Fruit fly (Drosophila melanogaster): ENCODE data around the gene KrT95D.

KrT95D gene

DNA sequence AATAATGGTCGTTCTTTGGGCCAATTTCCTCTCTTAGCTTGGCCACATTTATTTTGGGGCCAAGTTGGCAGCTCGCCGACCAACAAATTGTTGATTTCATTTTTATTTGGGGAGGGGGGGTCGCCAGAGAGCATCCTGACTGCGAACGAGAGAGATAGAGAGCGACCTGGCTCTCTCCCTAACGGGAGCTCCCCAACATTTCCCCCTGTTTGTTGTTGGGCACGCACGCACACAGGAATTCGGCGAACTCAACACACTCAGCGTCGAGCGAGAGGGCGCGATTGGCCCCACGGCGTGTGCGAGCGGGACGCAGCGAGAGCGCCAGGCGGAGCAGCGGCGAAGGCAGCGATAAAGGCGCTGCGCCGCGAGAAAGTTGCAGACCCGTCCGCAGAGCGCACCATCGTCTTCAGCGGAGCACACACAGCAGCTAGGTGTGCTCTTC is 68.8 kb downstream of the KrT95D start, which contains the start of gene CG31140 (continued):
- TF ChIP-seq E2f2 (GFP tag; IDR thresholded peaks at IDR 0.05) (0 out of 2 replicates have a peak, but pooled peaks have one; percentile 33), Dbx (GFP tag; IDR thresholded peaks at IDR 0.05) (0 out of 3 replicates have a peak, but pooled peaks have one; percentile 23), CG18599 (GFP tag; optimal IDR thresholded peaks at IDR 0.05) (peak; percentile 49), dan (GFP tag; IDR thresholded peaks at IDR 0.05) (no peak), mirr (GFP tag; optimal IDR thresholded peaks at IDR 0.05) (peak; percentile 38), al (GFP tag; IDR thresholded peaks at IDR 0.05) (no peak), usp (GFP tag; optimal IDR thresholded peaks at IDR 0.05) (no peak), CG8478 (optimal IDR thresholded peaks at IDR 0.05) (peak; percentile 83), crol (GFP tag; IDR thresholded peaks at IDR 0.05) (peak; percentile 65), CG33557 (GFP tag; optimal IDR thresholded peaks at IDR 0.05) (no peak), CG16779 (GFP tag; IDR thresholded peaks at IDR 0.05) (peak; percentile 30; the same call in 1 of the 2 replicates), CG1832 (GFP tag; optimal IDR thresholded peaks at IDR 0.05) (peak; percentile 90), yki (optimal IDR thresholded peaks at IDR 0.05) (peak; percentile 36), CG16813 (GFP tag; IDR thresholded peaks at IDR 0.05; ENCODE audit: partially characterized antibody) (0 out of 3 replicates have a peak, but pooled peaks have one; percentile 21), Xbp1 (GFP tag; optimal IDR thresholded peaks at IDR 0.05) (no peak), Deaf1 (tag; optimal IDR thresholded peaks at IDR 0.05) (peak; percentile 20), CG15011 (GFP tag; optimal IDR thresholded peaks at IDR 0.05) (no peak), chm (GFP tag; IDR thresholded peaks at IDR 0.05) (peak; percentile 61; the same call in 1 of the 2 replicates), bbx (GFP tag; IDR thresholded peaks at IDR 0.05; ENCODE audit: partially characterized antibody) (no peak), gfzf (GFP tag; optimal IDR thresholded peaks at IDR 0.05) (peak; percentile 55), Nf-YC (tag; optimal IDR thresholded peaks at IDR 0.05) (peak; percentile 48), chinmo (GFP tag; IDR thresholded peaks at IDR 0.05; ENCODE audit: partially characterized antibody) (peak; percentile 72; the same call in 1 of the 4 replicates), CG8089 (GFP tag; optimal IDR thresholded peaks at IDR 0.05) (no peak), MTF-1 (GFP tag; optimal IDR thresholded peaks at IDR 0.05; ENCODE audit: borderline replicate concordance) (peak; percentile 1), toy (GFP tag; IDR thresholded peaks at IDR 0.05) (0 out of 2 replicates have a peak, but pooled peaks have one; percentile 32), CG34422 (GFP tag; IDR thresholded peaks at IDR 0.05) (no peak), Doc3 (GFP tag; IDR thresholded peaks at IDR 0.05; ENCODE audit: partially characterized antibody) (peak; percentile 30; the same call in 1 of the 3 replicates), Hmx (GFP tag; optimal IDR thresholded peaks at IDR 0.05) (no peak), sr (GFP tag; IDR thresholded peaks at IDR 0.05) (peak; percentile 38; the same call in 1 of the 3 replicates), CG3847 (GFP tag; IDR thresholded peaks at IDR 0.05) (no peak), CG8281 (tag; optimal IDR thresholded peaks at IDR 0.05) (no peak), CG3163 (GFP tag; optimal IDR thresholded peaks at IDR 0.05) (no peak), CG32532 (GFP tag; IDR thresholded peaks at IDR 0.05) (peak; percentile 57; the same call in 1 of the 2 replicates), abd-A (tag; optimal IDR thresholded peaks at IDR 0.05) (peak; percentile 85), dati (GFP tag; IDR thresholded peaks at IDR 0.05) (no peak), CG6175 (GFP tag; IDR thresholded peaks at IDR 0.05) (0 out of 3 replicates have a peak, but pooled peaks have one; percentile 30), slbo (GFP tag; IDR thresholded peaks at IDR 0.05) (no peak), row (GFP tag; IDR thresholded peaks at IDR 0.05) (peak; percentile 24; the same call in 1 of the 3 replicates), otp (GFP tag; IDR thresholded peaks at IDR 0.05) (0 out of 3 replicates have a peak, but pooled peaks have one; percentile 21), Med (GFP tag) (peak; percentile 79), CG4360 (GFP tag; IDR thresholded peaks at IDR 0.05) (peak; percentile 61), CG2199 (GFP tag; IDR thresholded peaks at IDR 0.05) (0 out of 3 replicates have a peak, but pooled peaks have one; percentile 36), CG9817 (tag; optimal IDR thresholded peaks at IDR 0.05) (no peak), ab (GFP tag; optimal IDR thresholded peaks at IDR 0.05) (no peak), CG2678 (tag; optimal IDR thresholded peaks at IDR 0.05) (no peak), bowl (GFP tag; IDR thresholded peaks at IDR 0.05) (no peak), hth (optimal IDR thresholded peaks at IDR 0.05) (no peak), CG10431 (GFP tag; optimal IDR thresholded peaks at IDR 0.05) (no peak), nau (GFP tag; optimal IDR thresholded peaks at IDR 0.05) (peak; percentile 3), sob (GFP tag; IDR thresholded peaks at IDR 0.05) (peak; percentile 37; the same call in 1 of the 2 replicates), BtbVII (GFP tag; optimal IDR thresholded peaks at IDR 0.05) (peak; percentile 12)

Data from whole organism, embryonic.